Fruit fly (Drosophila melanogaster) whole organism, embryonic: ENCODE data around the gene UbcE2H.

ENCODE experiments used
- CG13424 ChIP-seq: fragments of 200-800 bp; sonication (Bioruptor generic); optimal IDR thresholded peaks from 2 replicates; lab custom pipeline; 2019; ENCODE audit warnings: missing biosample characterization, mild to moderate bottlenecking, missing genetic modification characterization, moderate library complexity
- CG2199 ChIP-seq: fragments of 200-800 bp; sonication (Bioruptor generic); IDR thresholded peaks from 3 replicates; pipeline ENCODE4 v1.3.6; 2022; ENCODE audit warnings: missing biosample characterization, missing genetic modification characterization
- prd ChIP-seq, 3 experiments: fragments of >200 bp in 2 of 3; fragments of 200-800 bp in 1 of 3; sonication (Bioruptor generic) in 1 of 3; optimal IDR thresholded peaks in 2 of 3; IDR thresholded peaks in 1 of 3; 2 replicates in 2 of 3; 3 replicates in 1 of 3; pipeline versions ENCODE4 v1.3.6 to Lab custom; 2017 to 2022; ENCODE audit warnings: missing biosample characterization in 1 of 3, missing genetic modification characterization in 1 of 3

dm6 chrX:8060921-8061270 lies 33.0 kb downstream of the UbcE2H start:
- TF ChIP-seq CG2199 (GFP tag; lab: Robert Waterston, UW) (peak; percentile 52; the same call in 2 of the 3 replicates), CG13424 (tag; lab: Kevin White, UChicago) (no peak), prd (optimal IDR thresholded peaks at IDR 0.05; lab: Kevin White, UChicago) (no peak), prd (GFP tag; IDR thresholded peaks at IDR 0.05; lab: Robert Waterston, UW) (no peak)
